Fruit fly (Drosophila melanogaster) whole organism, embryonic: ENCODE results near the gene Gr39a.

Source experiments
- Abd-B ChIP-seq: fragments of 200-800 bp; sonication (Bioruptor generic); optimal IDR thresholded peaks from 2 replicates; lab custom pipeline; 2018; ENCODE audit warnings: missing biosample characterization, mild to moderate bottlenecking, missing genetic modification characterization, moderate library complexity
- Ada2b ChIP-seq: fragments of 200-800 bp; sonication (Bioruptor generic); IDR thresholded peaks from 2 replicates; pipeline ENCODE4 v1.3.6; 2022; ENCODE audit warnings: missing biosample characterization, missing genetic modification characterization
- CG10462 ChIP-seq: fragments of 200-800 bp; sonication (Bioruptor generic); optimal IDR thresholded peaks from 2 replicates; lab custom pipeline; 2016; ENCODE audit warnings: missing biosample characterization, missing genetic modification characterization
- CG12155 ChIP-seq: fragments of 200-800 bp; sonication (Bioruptor generic); optimal IDR thresholded peaks from 3 replicates; lab custom pipeline; 2016; ENCODE audit warnings: missing biosample characterization, missing genetic modification characterization
- CG12236 ChIP-seq: fragments of 200-800 bp; sonication (Bioruptor generic); optimal IDR thresholded peaks from 2 replicates; lab custom pipeline; 2016; ENCODE audit warnings: missing biosample characterization, missing genetic modification characterization
- CG12391 ChIP-seq: fragments of 200-800 bp; sonication (Bioruptor generic); optimal IDR thresholded peaks from 3 replicates; lab custom pipeline; 2018; ENCODE audit warnings: missing biosample characterization, mild to moderate bottlenecking, missing genetic modification characterization, moderate library complexity
- CG13123 ChIP-seq: fragments of 200-800 bp; sonication (Bioruptor generic); optimal IDR thresholded peaks from 2 replicates; lab custom pipeline; 2016; ENCODE audit warnings: missing biosample characterization, missing genetic modification characterization
- CG1529 ChIP-seq: fragments of 200-800 bp; sonication (Bioruptor generic); optimal IDR thresholded peaks from 3 replicates; lab custom pipeline; 2018; ENCODE audit warnings: missing biosample characterization, missing genetic modification characterization
- CG17612 ChIP-seq: fragments of 200-800 bp; sonication (Bioruptor generic); IDR thresholded peaks from 2 replicates; pipeline ENCODE4 v1.3.6; 2022; ENCODE audit warnings: missing biosample characterization, missing genetic modification characterization
- CG17802 ChIP-seq: fragments of 200-800 bp; sonication (Bioruptor generic); optimal IDR thresholded peaks from 2 replicates; lab custom pipeline; 2018; ENCODE audit warnings: missing biosample characterization, mild to moderate bottlenecking, missing genetic modification characterization, moderate library complexity
- CG2889 ChIP-seq: fragments of 200-800 bp; sonication (Bioruptor generic); IDR thresholded peaks from 3 replicates; pipeline ENCODE4 v1.3.6; 2022; ENCODE audit warnings: missing biosample characterization, missing genetic modification characterization
- CG30403 ChIP-seq: fragments of 200-800 bp; sonication (Bioruptor generic); optimal IDR thresholded peaks from 3 replicates; lab custom pipeline; 2016; ENCODE audit warnings: missing biosample characterization, missing genetic modification characterization
- CG3065 ChIP-seq: fragments of 200-800 bp; sonication (Bioruptor generic); optimal IDR thresholded peaks from 2 replicates; lab custom pipeline; 2016; ENCODE audit warnings: missing biosample characterization, missing genetic modification characterization
- CG34224 ChIP-seq: fragments of 200-800 bp; sonication (Bioruptor generic); IDR thresholded peaks from 3 replicates; pipeline ENCODE4 v1.3.6; 2022; ENCODE audit warnings: missing biosample characterization, missing genetic modification characterization; ENCODE audit not compliant: partially characterized antibody
- CG34376 ChIP-seq: fragments of 200-800 bp; sonication (Bioruptor generic); optimal IDR thresholded peaks from 2 replicates; lab custom pipeline; 2018; ENCODE audit warnings: missing biosample characterization, mild to moderate bottlenecking, missing genetic modification characterization
- CG6689 ChIP-seq: fragments of 200-800 bp; sonication (Bioruptor generic); IDR thresholded peaks from 2 replicates; pipeline ENCODE4 v1.3.6; 2022; ENCODE audit warnings: missing biosample characterization, missing genetic modification characterization
- CG6791 ChIP-seq: fragments of 200-800 bp; sonication (Bioruptor generic); IDR thresholded peaks from 3 replicates; pipeline ENCODE4 v1.3.6; 2022; ENCODE audit warnings: missing biosample characterization, missing genetic modification characterization; ENCODE audit not compliant: partially characterized antibody
- CG7372 ChIP-seq: fragments of 200-800 bp; sonication (Bioruptor generic); IDR thresholded peaks from 2 replicates; pipeline ENCODE4 v1.3.6; 2022; ENCODE audit warnings: missing biosample characterization, missing genetic modification characterization
- CG9727 ChIP-seq: fragments of 200-800 bp; sonication (Bioruptor generic); optimal IDR thresholded peaks from 3 replicates; lab custom pipeline; 2017; ENCODE audit warnings: missing biosample characterization, mild to moderate bottlenecking, missing genetic modification characterization
- D19B ChIP-seq: fragments of 200-800 bp; sonication (Bioruptor generic); optimal IDR thresholded peaks from 2 replicates; lab custom pipeline; 2017; ENCODE audit warnings: missing biosample characterization, mild to moderate bottlenecking, missing genetic modification characterization
- Drgx ChIP-seq: fragments of 200-800 bp; sonication (Bioruptor generic); IDR thresholded peaks from 2 replicates; pipeline ENCODE4 v1.3.6; 2022; ENCODE audit warnings: missing biosample characterization, missing genetic modification characterization
- ERR ChIP-seq: fragments of 200-800 bp; sonication (Bioruptor generic); optimal IDR thresholded peaks from 2 replicates; lab custom pipeline; 2016; ENCODE audit warnings: missing biosample characterization, missing genetic modification characterization
- GATAe ChIP-seq: fragments of 200-800 bp; sonication (Bioruptor generic); conservative IDR thresholded peaks from 2 replicates; pipeline ENCODE4 v1.3.6; 2022; ENCODE audit warnings: missing biosample characterization, missing genetic modification characterization
- Gug ChIP-seq: fragments of 200-800 bp; sonication (Bioruptor generic); IDR thresholded peaks from 4 replicates; pipeline ENCODE4 v1.3.6; 2022; ENCODE audit warnings: missing biosample characterization, missing genetic modification characterization
- HLH3B ChIP-seq: fragments of 200-800 bp; sonication (Bioruptor generic); IDR thresholded peaks from 2 replicates; pipeline ENCODE4 v1.3.6; 2022; ENCODE audit warnings: missing biosample characterization, missing genetic modification characterization
- HmgD ChIP-seq: fragments of 200-800 bp; sonication (Bioruptor generic); optimal IDR thresholded peaks from 3 replicates; lab custom pipeline; 2016; ENCODE audit warnings: missing biosample characterization, missing genetic modification characterization
- Hr39 ChIP-seq: fragments of >200 bp; optimal IDR thresholded peaks from 2 replicates; lab custom pipeline; 2017
- Oli ChIP-seq: fragments of 200-800 bp; sonication (Bioruptor generic); optimal IDR thresholded peaks from 2 replicates; lab custom pipeline; 2018; ENCODE audit warnings: missing biosample characterization, mild to moderate bottlenecking, missing genetic modification characterization, moderate library complexity
- PHDP ChIP-seq: fragments of 200-800 bp; sonication (Bioruptor generic); optimal IDR thresholded peaks from 3 replicates; lab custom pipeline; 2018; ENCODE audit warnings: missing biosample characterization, mild to moderate bottlenecking, missing genetic modification characterization, moderate library complexity
- Pdp1 ChIP-seq, 2 experiments: fragments of 200-800 bp; sonication (Bioruptor generic); optimal IDR thresholded peaks; 3 replicates each; lab custom pipeline; 2016; ENCODE audit warnings: missing biosample characterization in 2 of 2, missing genetic modification characterization in 2 of 2, mild to moderate bottlenecking in 1 of 2, moderate library complexity in 1 of 2
- TFAM ChIP-seq: fragments of 200-800 bp; sonication (Bioruptor generic); optimal IDR thresholded peaks from 2 replicates; lab custom pipeline; 2017; ENCODE audit warnings: missing biosample characterization, missing genetic modification characterization, inconsistent platforms
- az2 ChIP-seq: fragments of 200-800 bp; sonication (Bioruptor generic); optimal IDR thresholded peaks from 3 replicates; lab custom pipeline; 2016; ENCODE audit warnings: missing biosample characterization, missing genetic modification characterization
- bigmax ChIP-seq: fragments of 200-800 bp; sonication (Bioruptor generic); optimal IDR thresholded peaks from 2 replicates; lab custom pipeline; 2018; ENCODE audit warnings: missing biosample characterization, mild to moderate bottlenecking, missing genetic modification characterization
- cg ChIP-seq: fragments of 200-800 bp; sonication (Bioruptor generic); optimal IDR thresholded peaks from 3 replicates; lab custom pipeline; 2019; ENCODE audit warnings: missing biosample characterization, mild to moderate bottlenecking, missing genetic modification characterization, moderate library complexity
- corto ChIP-seq: fragments of 200-800 bp; sonication (Bioruptor generic); optimal IDR thresholded peaks from 2 replicates; lab custom pipeline; 2016; ENCODE audit warnings: missing biosample characterization, mild to moderate bottlenecking, missing genetic modification characterization, moderate library complexity
- dan ChIP-seq: fragments of 200-800 bp; sonication (Bioruptor generic); IDR thresholded peaks from 2 replicates; pipeline ENCODE4 v1.3.6; 2022; ENCODE audit warnings: missing biosample characterization, missing genetic modification characterization
- fd102C ChIP-seq: fragments of 200-800 bp; sonication (Bioruptor generic); optimal IDR thresholded peaks from 2 replicates; lab custom pipeline; 2018; ENCODE audit warnings: missing biosample characterization, mild to moderate bottlenecking, missing genetic modification characterization, moderate library complexity
- fd96Cb ChIP-seq: fragments of 200-800 bp; sonication (Bioruptor generic); optimal IDR thresholded peaks from 2 replicates; lab custom pipeline; 2018; ENCODE audit warnings: missing biosample characterization, mild to moderate bottlenecking, missing genetic modification characterization, moderate library complexity
- gro ChIP-seq: fragments of 200-800 bp; sonication (Bioruptor generic); optimal IDR thresholded peaks from 2 replicates; lab custom pipeline; 2016; ENCODE audit warnings: missing biosample characterization, missing genetic modification characterization
- ham ChIP-seq: fragments of 200-800 bp; sonication (Bioruptor generic); IDR thresholded peaks from 2 replicates; pipeline ENCODE4 v1.3.6; 2022; ENCODE audit warnings: missing biosample characterization, missing genetic modification characterization
- hb ChIP-seq: fragments of 200-800 bp; sonication (Bioruptor generic); IDR thresholded peaks from 3 replicates; pipeline ENCODE4 v1.3.6; 2022; ENCODE audit warnings: missing biosample characterization, missing genetic modification characterization; ENCODE audit not compliant: partially characterized antibody
- ind ChIP-seq: fragments of 200-800 bp; sonication (Bioruptor generic); optimal IDR thresholded peaks from 3 replicates; lab custom pipeline; 2016; ENCODE audit warnings: missing biosample characterization, missing genetic modification characterization
- jumu ChIP-seq: fragments of 200-800 bp; sonication (Bioruptor generic); optimal IDR thresholded peaks from 3 replicates; lab custom pipeline; 2016; ENCODE audit warnings: missing biosample characterization, missing genetic modification characterization
- lmd ChIP-seq: fragments of 200-800 bp; sonication (Bioruptor generic); IDR thresholded peaks from 2 replicates; pipeline ENCODE4 v1.3.6; 2022; ENCODE audit warnings: missing biosample characterization, missing genetic modification characterization
- mld ChIP-seq: fragments of 200-800 bp; sonication (Bioruptor generic); IDR thresholded peaks from 3 replicates; pipeline ENCODE4 v1.3.6; 2022; ENCODE audit warnings: missing biosample characterization, missing genetic modification characterization; ENCODE audit not compliant: partially characterized antibody
- ro ChIP-seq: fragments of 200-800 bp; sonication (Bioruptor generic); IDR thresholded peaks from 2 replicates; pipeline ENCODE4 v1.3.6; 2022; ENCODE audit warnings: missing biosample characterization, missing genetic modification characterization
- schlank ChIP-seq: fragments of 200-800 bp; sonication (Bioruptor generic); optimal IDR thresholded peaks from 2 replicates; lab custom pipeline; 2018; ENCODE audit warnings: missing biosample characterization, mild to moderate bottlenecking, missing genetic modification characterization
- seq ChIP-seq: fragments of 200-800 bp; sonication (Bioruptor generic); IDR thresholded peaks from 2 replicates; pipeline ENCODE4 v1.3.6; 2022; ENCODE audit warnings: missing biosample characterization, missing genetic modification characterization
- sr ChIP-seq: fragments of 200-800 bp; sonication (Bioruptor generic); IDR thresholded peaks from 3 replicates; pipeline ENCODE4 v1.3.6; 2022; ENCODE audit warnings: missing biosample characterization, missing genetic modification characterization
- trem ChIP-seq: fragments of 200-800 bp; optimal IDR thresholded peaks from 3 replicates; lab custom pipeline; 2019; ENCODE audit warnings: missing biosample characterization, mild to moderate bottlenecking, missing genetic modification characterization, moderate library complexity
- tup ChIP-seq: fragments of 200-800 bp; sonication (Bioruptor generic); optimal IDR thresholded peaks from 2 replicates; lab custom pipeline; 2016; ENCODE audit warnings: missing biosample characterization, mild to moderate bottlenecking, missing genetic modification characterization, moderate library complexity
- wek ChIP-seq: fragments of 200-800 bp; sonication (Bioruptor generic); optimal IDR thresholded peaks from 3 replicates; lab custom pipeline; 2018; ENCODE audit warnings: missing biosample characterization, mild to moderate bottlenecking, missing genetic modification characterization, moderate library complexity

Gr39a gene

dm6 chr2L:21260869-21261268, 29.7 kb upstream of the Gr39a start (continued):
- no peak for TF ChIP-seq fd96Cb (tag; lab: Kevin White, UChicago)
- TF ChIP-seq CG34376 = no peak
- TF ChIP-seq CG6689 (GFP tag; lab: Robert Waterston, UW) = no peak
- TF ChIP-seq Gug (GFP tag; lab: Robert Waterston, UW) = no peak
- no peak for TF ChIP-seq Oli (tag; lab: Kevin White, UChicago)
- TF ChIP-seq jumu (GFP tag; lab: Kevin White, UChicago) = no peak
- no peak for TF ChIP-seq GATAe (GFP tag; lab: Robert Waterston, UW)
- no peak for TF ChIP-seq CG17612
- TF ChIP-seq CG12236 (GFP tag; lab: Kevin White, UChicago) = no peak
- TF ChIP-seq CG12391 = peak; percentile 34
- TF ChIP-seq CG9727 = no peak
- TF ChIP-seq fd102C = no peak
- TF ChIP-seq ham = no peak
- TF ChIP-seq cg (GFP tag; lab: Kevin White, UChicago) = no peak
- TF ChIP-seq CG10462 = no peak
- TF ChIP-seq ERR (GFP tag; lab: Kevin White, UChicago) = peak; percentile 7
- TF ChIP-seq CG12155 (GFP tag; lab: Kevin White, UChicago) = no peak
- no peak for TF ChIP-seq dan (GFP tag; lab: Robert Waterston, UW)
- no peak for TF ChIP-seq CG3065 (GFP tag; lab: Kevin White, UChicago)
- TF ChIP-seq lmd (GFP tag; lab: Robert Waterston, UW) = no peak
- peak; percentile 28 for TF ChIP-seq ind (GFP tag; lab: Kevin White, UChicago)
- peak; percentile 99 for TF ChIP-seq wek (GFP tag; lab: Kevin White, UChicago)
- TF ChIP-seq HLH3B = no peak
- peak; percentile 67 for TF ChIP-seq CG17802
- TF ChIP-seq az2 = no peak
- TF ChIP-seq Pdp1 (GFP tag; optimal IDR thresholded peaks at IDR 0.05; lab: Kevin White, UChicago) = peak; percentile 14 to 26
- peak; percentile 35 for TF ChIP-seq CG30403
- TF ChIP-seq CG13123 (GFP tag; lab: Kevin White, UChicago) = no peak
- no peak for TF ChIP-seq Hr39 (lab: Kevin White, UChicago)
- no peak for TF ChIP-seq ro (GFP tag; lab: Robert Waterston, UW)
- TF ChIP-seq CG34224 = peak; percentile 29; the same call in 1 of the 3 replicates
- TF ChIP-seq Abd-B (GFP tag; lab: Kevin White, UChicago) = no peak
- no peak for TF ChIP-seq seq
- TF ChIP-seq CG1529 (GFP tag; lab: Kevin White, UChicago) = no peak
- no peak for TF ChIP-seq TFAM (GFP tag; lab: Kevin White, UChicago)
- TF ChIP-seq schlank = no peak
- TF ChIP-seq CG7372 = no peak
- TF ChIP-seq PHDP (tag; lab: Kevin White, UChicago) = peak; percentile 21
- no peak for TF ChIP-seq hb (GFP tag; lab: Robert Waterston, UW)
- peak; percentile 53 for TF ChIP-seq trem
- no peak for TF ChIP-seq mld (GFP tag; lab: Robert Waterston, UW)
- TF ChIP-seq bigmax = no peak
- no peak for TF ChIP-seq D19B
- no peak for TF ChIP-seq Drgx
- TF ChIP-seq HmgD (GFP tag; lab: Kevin White, UChicago) = no peak
- TF ChIP-seq sr (GFP tag; lab: Robert Waterston, UW) = no peak
- peak; percentile 57 for TF ChIP-seq gro
- no peak for TF ChIP-seq corto (GFP tag; lab: Kevin White, UChicago)
- TF ChIP-seq CG2889 (GFP tag; lab: Robert Waterston, UW) = no peak
- TF ChIP-seq Ada2b (GFP tag; lab: Robert Waterston, UW) = no peak
- TF ChIP-seq CG6791 (GFP tag; lab: Robert Waterston, UW) = no peak
- TF ChIP-seq tup (GFP tag; lab: Kevin White, UChicago) = no peak
